Fruit fly (Drosophila melanogaster) whole organism, wandering third instar larva: ENCODE data around the gene Pdhb.

Experiments used
- Dif ChIP-seq: fragments of 200-275, 200-300 bp; sonication (Bioruptor generic); optimal IDR thresholded peaks from 2 replicates; lab custom pipeline; 2018; ENCODE audit warnings: missing biosample characterization, missing genetic modification characterization; ENCODE audit not compliant: partially characterized antibody
- OdsH ChIP-seq: fragments of 200-800 bp; sonication (Bioruptor generic); optimal IDR thresholded peaks from 2 replicates; lab custom pipeline; 2016; ENCODE audit warnings: missing biosample characterization, mild to moderate bottlenecking, missing genetic modification characterization
- dmrt93B ChIP-seq: fragments of 200-800 bp; sonication (Bioruptor generic); optimal IDR thresholded peaks from 2 replicates; lab custom pipeline; 2018; ENCODE audit warnings: missing biosample characterization, mild to moderate bottlenecking, missing genetic modification characterization
- dsf ChIP-seq: sonication (Bioruptor generic); optimal IDR thresholded peaks from 2 replicates; lab custom pipeline; 2016; ENCODE audit warnings: missing biosample characterization, missing genetic modification characterization, borderline replicate concordance
- lola ChIP-seq: fragments of >200 bp; optimal IDR thresholded peaks from 2 replicates; lab custom pipeline; 2017; ENCODE audit warnings: missing biosample characterization, missing genetic modification characterization
- sv ChIP-seq: fragments of 200-800 bp; sonication (Bioruptor generic); optimal IDR thresholded peaks from 3 replicates; lab custom pipeline; 2016; ENCODE audit warnings: missing biosample characterization, missing genetic modification characterization
- tai ChIP-seq: sonication (Bioruptor generic); optimal IDR thresholded peaks from 2 replicates; lab custom pipeline; 2016; ENCODE audit warnings: missing biosample characterization, missing genetic modification characterization

DNA sequence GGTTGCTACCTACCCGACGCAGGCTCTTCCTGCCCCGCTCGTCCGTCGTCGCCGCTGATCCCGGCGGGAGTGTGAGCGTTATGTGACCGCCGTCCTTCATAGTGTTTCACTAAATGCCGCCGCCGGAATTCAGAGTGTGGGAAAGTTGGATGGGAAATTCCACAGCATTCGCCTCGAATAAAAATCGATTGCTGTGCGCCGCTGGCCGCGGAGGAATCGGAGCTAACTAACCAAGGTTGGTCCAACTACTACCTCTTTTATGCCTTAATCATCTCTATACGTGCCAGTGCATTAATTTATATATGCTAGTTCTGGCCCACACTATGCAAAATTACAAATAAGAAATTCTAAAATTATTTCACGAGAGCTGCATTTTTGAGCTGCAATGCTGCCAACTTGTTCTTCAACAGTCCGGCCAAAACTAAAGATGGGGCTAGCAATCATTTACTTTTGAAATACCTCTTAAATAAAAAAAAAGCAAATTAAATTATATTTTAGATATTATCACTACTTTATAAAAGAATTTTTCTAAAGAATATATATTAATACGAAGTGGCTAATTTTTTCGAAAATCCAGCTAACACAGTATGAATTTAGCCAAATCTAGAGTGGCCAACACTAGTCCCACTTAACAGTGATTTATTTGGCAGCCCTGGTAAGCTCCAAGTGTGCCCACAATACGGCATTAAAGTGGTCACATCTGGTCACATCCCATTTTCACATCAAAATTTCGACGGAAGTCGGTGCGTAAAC is at the start of gene Pdhb, which contains the start of gene alpha-Man-Ib:
- TF ChIP-seq tai (GFP tag; lab: Kevin White, UChicago) (no peak), Dif (GFP tag; lab: Kevin White, UChicago) (no peak), dsf (GFP tag; lab: Kevin White, UChicago) (no peak), sv (GFP tag; lab: Kevin White, UChicago) (peak; percentile 76), dmrt93B (GFP tag; lab: Kevin White, UChicago) (no peak), OdsH (peak; percentile 53), lola (GFP tag; lab: Kevin White, UChicago) (no peak)
